Worm (Caenorhabditis elegans): ENCODE measurements around the gene rhr-2.

- TF ChIP-seq mdl-1 (tag; optimal IDR thresholded peaks at IDR 0.05) (no peak), aly-2 (tag; optimal IDR thresholded peaks at IDR 0.05) (no peak), skn-1 (tag; optimal IDR thresholded peaks at IDR 0.05) (no peak), tbx-2 (tag; optimal IDR thresholded peaks at IDR 0.05) (no peak), pqm-1 (tag; optimal IDR thresholded peaks at IDR 0.05) (no peak), nhr-237 (tag; optimal IDR thresholded peaks at IDR 0.05) (no peak), sea-2 (GFP tag; optimal IDR thresholded peaks at IDR 0.05) (no peak), ama-1 (optimal IDR thresholded peaks at IDR 0.05) (no peak), ztf-4 (tag; optimal IDR thresholded peaks at IDR 0.05) (no peak), unc-62 (GFP tag; optimal IDR thresholded peaks at IDR 0.05) (no peak), elt-2 (tag; optimal IDR thresholded peaks at IDR 0.05) (no peak), unc-39 (tag; optimal IDR thresholded peaks at IDR 0.05) (no peak), snpc-4 (tag; optimal IDR thresholded peaks at IDR 0.05) (no peak), elt-3 (tag; optimal IDR thresholded peaks at IDR 0.05) (no peak)
These were observed 39.7 kb upstream of the rhr-2 start for ce11 chrV:11769646-11770045.

Data from whole organism, L3 larva.